Worm (Caenorhabditis elegans): ENCODE measurements around the gene C14A4.12.

ce11 chrII:10643403-10643802, 30.6 kb downstream of the C14A4.12 start, which contains the start of gene M28.4:
- TF ChIP-seq ama-1 (optimal IDR thresholded peaks at IDR 0.05): no peak
- TF ChIP-seq ets-7 (tag; optimal IDR thresholded peaks at IDR 0.05): no peak
- TF ChIP-seq sea-1 (GFP tag; conservative IDR thresholded peaks at IDR 0.05): no peak
- no peak for TF ChIP-seq flt-1 (GFP tag; IDR thresholded peaks at IDR 0.05)
- TF ChIP-seq ceh-36 (tag; optimal IDR thresholded peaks at IDR 0.05): no peak
- TF ChIP-seq tra-4 (tag; optimal IDR thresholded peaks at IDR 0.05): no peak
- no peak for TF ChIP-seq hmg-4 (GFP tag; optimal IDR thresholded peaks at IDR 0.05)
- TF ChIP-seq B0310.2 (tag; optimal IDR thresholded peaks at IDR 0.05): no peak
- no peak for TF ChIP-seq aly-1 (tag; optimal IDR thresholded peaks at IDR 0.05)
- no peak for TF ChIP-seq ceh-13 (GFP tag; optimal IDR thresholded peaks at IDR 0.05)
- TF ChIP-seq F13C5.2 (tag; optimal IDR thresholded peaks at IDR 0.05): no peak
- TF ChIP-seq tbx-11 (GFP tag; IDR thresholded peaks at IDR 0.05): no peak

Data from whole organism, early embryonic.